Fruit fly (Drosophila melanogaster) Kc167 (cell line): ENCODE data around the gene CG17294.

ENCODE experiments used
- Myc ChIP-seq: fragments of >200 bp; optimal IDR thresholded peaks from 2 replicates; lab custom pipeline; 2017; ENCODE audit warnings: missing external identifiers
- Sin3A ChIP-seq: fragments of >200 bp; optimal IDR thresholded peaks from 2 replicates; lab custom pipeline; 2018; ENCODE audit warnings: missing external identifiers
- h ChIP-seq: fragments of >200 bp; optimal IDR thresholded peaks from 3 replicates; lab custom pipeline; 2018; ENCODE audit warnings: missing external identifiers
- insv ChIP-seq: fragments of >200 bp; optimal IDR thresholded peaks from 3 replicates; lab custom pipeline; 2018; ENCODE audit warnings: missing external identifiers
- psq ChIP-seq: fragments of >200 bp; optimal IDR thresholded peaks from 2 replicates; lab custom pipeline; 2017; ENCODE audit warnings: missing external identifiers
- ttk ChIP-seq: sonication (Bioruptor generic); optimal IDR thresholded peaks from 2 replicates; lab custom pipeline; 2017; ENCODE audit warnings: missing external identifiers

Gene CG17294

DNA sequence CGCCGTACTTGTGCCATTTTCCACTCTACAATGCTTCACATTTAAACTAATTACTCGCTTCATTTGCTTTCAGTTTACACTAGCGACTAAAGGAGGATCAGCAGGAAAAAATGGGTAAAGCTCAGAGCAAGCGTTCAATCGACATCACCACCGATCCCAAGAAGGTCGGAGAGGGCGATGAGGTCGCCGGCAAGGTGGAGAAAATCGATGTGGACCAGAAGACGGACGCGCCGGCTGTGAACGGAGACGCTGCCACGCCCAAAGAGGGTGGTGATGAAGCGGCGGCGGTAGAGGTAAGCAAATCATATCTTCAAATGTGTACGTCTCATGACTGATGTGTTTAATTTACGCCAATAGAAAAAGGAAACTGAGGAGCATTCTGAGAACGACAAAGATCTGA lies 50.0 kb downstream of the CG17294 start:
- TF ChIP-seq Myc (lab: Kevin White, UChicago), result no peak
- TF ChIP-seq psq (lab: Kevin White, UChicago), result no peak
- no peak for TF ChIP-seq h (lab: Kevin White, UChicago)
- no peak for TF ChIP-seq insv (lab: Kevin White, UChicago)
- TF ChIP-seq Sin3A (lab: Kevin White, UChicago), result no peak
- TF ChIP-seq ttk (lab: Kevin White, UChicago), result no peak
